Worm (Caenorhabditis elegans): Measurements from ENCODE around the gene C53C11.2.

DNA sequence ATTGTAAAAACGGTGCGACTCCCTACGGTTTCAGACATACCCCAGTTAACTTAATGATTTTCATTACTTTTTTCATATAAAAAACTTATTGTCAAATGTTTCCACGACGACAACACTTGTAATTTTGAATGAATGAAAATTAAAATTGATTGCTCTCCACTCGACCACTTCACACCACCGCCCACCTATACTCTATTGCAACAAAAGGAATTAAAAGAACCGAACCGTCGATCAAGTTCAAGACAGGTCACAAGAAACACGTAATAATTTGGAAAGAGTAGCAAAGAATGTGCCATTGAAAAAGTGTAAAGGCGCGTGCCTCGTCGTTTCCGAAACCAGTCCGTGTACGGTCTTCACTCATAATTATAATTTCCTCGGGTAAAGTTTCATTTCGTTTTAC, 26.1 kb downstream of the C53C11.2 start, which contains the start of gene F10D7.11:
- TF ChIP-seq sdz-12 (GFP tag; optimal IDR thresholded peaks at IDR 0.05) (no peak), nhr-28 (tag; optimal IDR thresholded peaks at IDR 0.05) (no peak), unc-39 (tag; optimal IDR thresholded peaks at IDR 0.05) (no peak), pqm-1 (tag; optimal IDR thresholded peaks at IDR 0.05) (no peak), ztf-7 (tag; optimal IDR thresholded peaks at IDR 0.05) (no peak), zag-1 (tag; optimal IDR thresholded peaks at IDR 0.05) (no peak), unc-62 (GFP tag; optimal IDR thresholded peaks at IDR 0.05 in 1 of 2) (no peak), unc-62 (tag; optimal IDR thresholded peaks at IDR 0.05) (no peak), egl-27 (tag; optimal IDR thresholded peaks at IDR 0.05) (no peak), ceh-32 (tag; optimal IDR thresholded peaks at IDR 0.05; ENCODE audit: poor library complexity) (no peak), nhr-11 (tag; optimal IDR thresholded peaks at IDR 0.05) (no peak), attf-4 (tag; optimal IDR thresholded peaks at IDR 0.05) (no peak), lin-39 (tag; optimal IDR thresholded peaks at IDR 0.05) (no peak)
